Worm (Caenorhabditis elegans) whole organism, young adult: ENCODE measurements around the gene cyp-37B1.

ENCODE experiments used
- B0019.2 ChIP-seq: fragments of 200-800 bp; sonication (Bioruptor generic); conservative IDR thresholded peaks from 2 replicates; pipeline ENCODE4 v1.3.6; 2022; ENCODE audit warnings: missing genetic modification reagents, missing genetic modification characterization, missing compliant biosample characterization
- D2030.7 ChIP-seq: fragments of 200-800 bp; sonication (Bioruptor generic); IDR thresholded peaks from 2 replicates; pipeline ENCODE4 v1.3.6; 2022; ENCODE audit warnings: missing genetic modification reagents, missing genetic modification characterization, missing compliant biosample characterization
- F23B12.7 ChIP-seq: sonication (generic microtip); optimal IDR thresholded peaks from 2 replicates; lab custom pipeline; 2017; ENCODE audit warnings: missing genetic modification characterization, mild to moderate bottlenecking, missing compliant biosample characterization, antibody characterized with exemption, moderate library complexity; ENCODE audit not compliant: insufficient read depth
- F37B4.10 ChIP-seq: fragments of 200-800 bp; sonication (Bioruptor generic); IDR thresholded peaks from 2 replicates; pipeline ENCODE4 v1.3.6; 2022; ENCODE audit warnings: missing genetic modification characterization, missing compliant biosample characterization
- F39B2.1 ChIP-seq: fragments of 200-800 bp; sonication (Bioruptor generic); IDR thresholded peaks from 2 replicates; pipeline ENCODE4 v1.3.6; 2022; ENCODE audit warnings: missing genetic modification reagents, missing genetic modification characterization, missing compliant biosample characterization
- F57A8.1 ChIP-seq: fragments of 200-800 bp; sonication (Bioruptor generic); optimal IDR thresholded peaks from 2 replicates; lab custom pipeline; 2018; ENCODE audit warnings: mild to moderate bottlenecking, missing genetic modification characterization, moderate library complexity, missing compliant biosample characterization
- F57C9.4 ChIP-seq: sonication (generic microtip); optimal IDR thresholded peaks from 2 replicates; lab custom pipeline; 2017; ENCODE audit warnings: mild to moderate bottlenecking, missing genetic modification characterization, missing compliant biosample characterization
- Y53G8AR.9 ChIP-seq: fragments of 200-800 bp; sonication (Bioruptor generic); conservative IDR thresholded peaks from 2 replicates; pipeline ENCODE4 v1.3.6; 2022; ENCODE audit warnings: missing genetic modification reagents, missing genetic modification characterization, missing compliant biosample characterization
- Y95B8A.8 ChIP-seq: fragments of 200-800 bp; sonication (Bioruptor generic); IDR thresholded peaks from 2 replicates; pipeline ENCODE4 v1.3.6; 2022; ENCODE audit warnings: missing genetic modification reagents, missing genetic modification characterization, missing compliant biosample characterization
- ama-1 ChIP-seq, 3 experiments: fragments of 150-350 bp in 1 of 3; sonication (generic microtip) in 2 of 3; optimal IDR thresholded peaks; 2 replicates each; lab custom pipeline; 2014 to 2018; ENCODE audit warnings: missing biosample characterization in 2 of 3, missing genetic modification characterization in 2 of 3, missing genetic modification reagents in 2 of 3
- aptf-2 ChIP-seq: fragments of 200-800 bp; sonication (Bioruptor generic); conservative IDR thresholded peaks from 2 replicates; pipeline ENCODE4 v1.3.6; 2022; ENCODE audit warnings: missing genetic modification reagents, missing genetic modification characterization, missing compliant biosample characterization
- atf-7 ChIP-seq: sonication (generic microtip); optimal IDR thresholded peaks from 2 replicates; lab custom pipeline; 2017; ENCODE audit warnings: mild to moderate bottlenecking, missing genetic modification characterization, missing compliant biosample characterization
- attf-3 ChIP-seq: fragments of 200-800 bp; sonication (Bioruptor generic); conservative IDR thresholded peaks from 2 replicates; pipeline ENCODE4 v1.3.6; 2022; ENCODE audit warnings: missing genetic modification reagents, missing genetic modification characterization, missing compliant biosample characterization
- attf-5 ChIP-seq: fragments of 200-800 bp; sonication (Bioruptor generic); optimal IDR thresholded peaks from 2 replicates; lab custom pipeline; 2018; ENCODE audit warnings: mild to moderate bottlenecking, missing genetic modification characterization, missing compliant biosample characterization
- bed-1 ChIP-seq: fragments of 200-800 bp; sonication (Bioruptor generic); IDR thresholded peaks from 2 replicates; pipeline ENCODE4 v1.3.6; 2022; ENCODE audit warnings: missing genetic modification reagents, missing genetic modification characterization, missing compliant biosample characterization
- bed-2 ChIP-seq: fragments of 200-800 bp; sonication (Bioruptor generic); IDR thresholded peaks from 2 replicates; pipeline ENCODE4 v1.3.6; 2022; ENCODE audit warnings: missing genetic modification reagents, missing genetic modification characterization, missing compliant biosample characterization
- cebp-2 ChIP-seq: fragments of 200-800 bp; sonication (Bioruptor generic); IDR thresholded peaks from 2 replicates; pipeline ENCODE4 v1.3.6; 2022; ENCODE audit warnings: missing genetic modification characterization, missing compliant biosample characterization
- ceh-100 ChIP-seq: fragments of 200-800 bp; sonication (Bioruptor generic); IDR thresholded peaks from 2 replicates; pipeline ENCODE4 v1.3.6; 2022; ENCODE audit warnings: missing genetic modification reagents, missing genetic modification characterization, missing compliant biosample characterization
- ceh-27 ChIP-seq: fragments of 200-800 bp; sonication (Bioruptor generic); optimal IDR thresholded peaks from 2 replicates; lab custom pipeline; 2018; ENCODE audit warnings: mild to moderate bottlenecking, missing genetic modification characterization, moderate library complexity, missing compliant biosample characterization
- hmg-1.2 ChIP-seq: fragments of 200-800 bp; sonication (Bioruptor generic); IDR thresholded peaks from 2 replicates; pipeline ENCODE4 v1.3.6; 2022; ENCODE audit warnings: missing genetic modification reagents, missing genetic modification characterization, missing compliant biosample characterization
- hsf-1 ChIP-seq: fragments of 200-800 bp; sonication (Bioruptor generic); IDR thresholded peaks from 2 replicates; pipeline ENCODE4 v1.3.6; 2022; ENCODE audit warnings: missing genetic modification reagents, missing genetic modification characterization, missing compliant biosample characterization
- lin-35 ChIP-seq, 3 experiments: fragments of 150-350 bp in 2 of 3; sonication (generic microtip) in 1 of 3; optimal IDR thresholded peaks; 2 replicates each; lab custom pipeline; 2014 to 2018; ENCODE audit warnings: missing biosample characterization in 3 of 3, missing genetic modification characterization in 3 of 3, missing genetic modification reagents in 3 of 3
- madf-8 ChIP-seq: fragments of 200-800 bp; sonication (Bioruptor generic); conservative IDR thresholded peaks from 2 replicates; pipeline ENCODE4 v1.3.6; 2022; ENCODE audit warnings: missing genetic modification reagents, missing genetic modification characterization, missing compliant biosample characterization
- mes-4 ChIP-seq: sonication (generic microtip); optimal IDR thresholded peaks from 2 replicates; lab custom pipeline; 2016; ENCODE audit warnings: missing genotype, missing genetic modification characterization, missing compliant biosample characterization
- nfyb-1 ChIP-seq: fragments of 200-800 bp; sonication (Bioruptor generic); IDR thresholded peaks from 2 replicates; pipeline ENCODE4 v1.3.6; 2022; ENCODE audit warnings: missing genetic modification reagents, missing genetic modification characterization, missing compliant biosample characterization
- nhr-179 ChIP-seq: sonication (generic microtip); optimal IDR thresholded peaks from 2 replicates; lab custom pipeline; 2016; ENCODE audit warnings: mild to moderate bottlenecking, missing genetic modification characterization, missing compliant biosample characterization
- rcor-1 ChIP-seq: fragments of 200-800 bp; sonication (Bioruptor generic); IDR thresholded peaks from 2 replicates; pipeline ENCODE4 v1.3.6; 2022; ENCODE audit warnings: missing genetic modification reagents, missing genetic modification characterization, missing compliant biosample characterization
- repo-1 ChIP-seq: sonication (generic microtip); optimal IDR thresholded peaks from 2 replicates; lab custom pipeline; 2017; ENCODE audit warnings: mild to moderate bottlenecking, missing genetic modification characterization, missing compliant biosample characterization
- snpc-3.4 ChIP-seq: sonication (generic microtip); optimal IDR thresholded peaks from 2 replicates; lab custom pipeline; 2017; ENCODE audit warnings: missing genetic modification characterization, mild to moderate bottlenecking, missing compliant biosample characterization, antibody characterized with exemption, moderate library complexity, missing genotype, missing genetic modification reagents
- snpc-4 ChIP-seq, 5 experiments: fragments of 150-350 bp in 1 of 5; sonication (generic microtip) in 4 of 5; optimal IDR thresholded peaks; 2 replicates each; lab custom pipeline; 2014 to 2018; ENCODE audit warnings: missing genetic modification characterization in 5 of 5, missing biosample characterization in 3 of 5, antibody characterized with exemption in 2 of 5, mild to moderate bottlenecking in 2 of 5, missing compliant biosample characterization in 2 of 5, missing genotype in 2 of 5, moderate library complexity in 2 of 5, missing genetic modification reagents in 1 of 5
- tbp1 ChIP-seq: fragments of 200-800 bp; sonication (Bioruptor generic); optimal IDR thresholded peaks from 2 replicates; lab custom pipeline; 2018; ENCODE audit warnings: mild to moderate bottlenecking, missing genetic modification characterization, missing compliant biosample characterization
- tbx-9 ChIP-seq: sonication (generic microtip); optimal IDR thresholded peaks from 2 replicates; lab custom pipeline; 2016; ENCODE audit warnings: borderline replicate concordance, missing genetic modification characterization, inconsistent platforms, missing compliant biosample characterization
- unc-130 ChIP-seq: sonication (generic microtip); optimal IDR thresholded peaks from 2 replicates; lab custom pipeline; 2016; ENCODE audit warnings: missing genetic modification reagents, missing genetic modification characterization, missing compliant biosample characterization
- xnd-1 ChIP-seq: sonication (generic microtip); optimal IDR thresholded peaks from 2 replicates; lab custom pipeline; 2016; ENCODE audit warnings: missing genotype, missing genetic modification reagents, missing genetic modification characterization, missing compliant biosample characterization
- ztf-18 ChIP-seq: sonication (generic microtip); optimal IDR thresholded peaks from 2 replicates; lab custom pipeline; 2016; ENCODE audit warnings: missing genotype, mild to moderate bottlenecking, missing genetic modification characterization, missing compliant biosample characterization
- ztf-22 ChIP-seq: fragments of 200-800 bp; sonication (Bioruptor generic); optimal IDR thresholded peaks from 2 replicates; lab custom pipeline; 2018; ENCODE audit warnings: mild to moderate bottlenecking, missing genetic modification characterization, moderate library complexity, missing compliant biosample characterization
- ztf-6 ChIP-seq: fragments of 200-800 bp; sonication (Bioruptor generic); IDR thresholded peaks from 2 replicates; pipeline ENCODE4 v1.3.6; 2022; ENCODE audit warnings: missing genetic modification reagents, missing genetic modification characterization, missing compliant biosample characterization

The cyp-37B1 gene

ce11 chrV:16249105-16249504, 28.8 kb upstream of the cyp-37B1 start:
- TF ChIP-seq F57C9.4 (tag; lab: Kevin White, UChicago) (no peak), F39B2.1 (GFP tag; lab: Robert Waterston, UW) (no peak), snpc-3.4 (tag; lab: Kevin White, UChicago) (no peak), Y53G8AR.9 (no peak), tbx-9 (tag; lab: Kevin White, UChicago) (no peak), D2030.7 (no peak), bed-2 (GFP tag; lab: Robert Waterston, UW) (no peak), atf-7 (no peak), bed-1 (no peak), unc-130 (GFP tag; lab: Kevin White, UChicago) (no peak), tbp1 (GFP tag; lab: Kevin White, UChicago) (no peak), ztf-18 (tag; lab: Kevin White, UChicago) (no peak), F23B12.7 (tag; lab: Kevin White, UChicago) (no peak), ztf-6 (GFP tag; lab: Robert Waterston, UW) (no peak), lin-35 (GFP tag; optimal IDR thresholded peaks at IDR 0.05; lab: Kevin White, UChicago) (no peak)

ce11 chrV:16253687-16254086, 24.2 kb upstream of the cyp-37B1 start, which contains the start of gene gcy-20:
TSS of gene gcy-20 (minus strand) at chrV:16253787.
- TF ChIP-seq ceh-100 (GFP tag; lab: Robert Waterston, UW) (no peak), hsf-1 (GFP tag; lab: Robert Waterston, UW) (no peak), D2030.7 (no peak), attf-3 (no peak), cebp-2 (no peak), F57A8.1 (GFP tag; lab: Kevin White, UChicago) (no peak), attf-5 (GFP tag; lab: Kevin White, UChicago) (no peak), rcor-1 (GFP tag; lab: Robert Waterston, UW) (no peak), B0019.2 (GFP tag; lab: Robert Waterston, UW) (no peak), snpc-4 (GFP tag; optimal IDR thresholded peaks at IDR 0.05; lab: Kevin White, UChicago) (no peak), snpc-4 (tag; optimal IDR thresholded peaks at IDR 0.05; lab: Kevin White, UChicago) (no peak), ama-1 (optimal IDR thresholded peaks at IDR 0.05; lab: Kevin White, UChicago) (no peak), ama-1 (GFP tag; optimal IDR thresholded peaks at IDR 0.05; lab: Kevin White, UChicago) (no peak), hmg-1.2 (GFP tag; lab: Robert Waterston, UW) (no peak), F37B4.10 (GFP tag; lab: Robert Waterston, UW) (no peak), ztf-22 (GFP tag; lab: Kevin White, UChicago) (no peak), repo-1 (no peak), nfyb-1 (no peak), aptf-2 (GFP tag; lab: Robert Waterston, UW) (no peak), madf-8 (no peak), xnd-1 (tag; lab: Kevin White, UChicago) (no peak), ceh-27 (GFP tag; lab: Kevin White, UChicago) (no peak)

DNA sequence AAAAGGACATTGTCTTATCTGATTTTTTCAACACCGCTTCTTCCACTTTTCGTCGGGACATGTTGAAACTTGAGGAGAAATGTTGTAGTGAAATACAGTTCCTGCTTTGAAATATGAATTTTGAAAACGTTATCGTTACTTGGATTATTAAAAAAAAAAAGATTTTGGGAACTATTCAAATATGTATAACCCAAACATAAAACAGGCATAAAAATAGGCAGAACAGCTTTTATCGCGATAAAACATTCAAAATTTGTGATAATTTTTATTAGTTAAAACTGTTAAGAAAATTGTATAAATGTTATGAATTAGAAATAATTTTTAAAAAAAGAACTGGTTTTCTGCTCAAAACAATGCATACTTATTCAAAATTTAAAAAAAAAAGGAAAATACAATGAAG, 21.5 kb upstream of the cyp-37B1 start, which contains the start of gene bgnt-1.3:
Gene bgnt-1.3 (minus strand): TSS at position 101 of the 400 bp plus-strand sequence.
- TF ChIP-seq B0019.2 (GFP tag; lab: Robert Waterston, UW) (no peak), nhr-179 (tag; lab: Kevin White, UChicago) (no peak), xnd-1 (tag; lab: Kevin White, UChicago) (no peak), cebp-2 (no peak), atf-7 (no peak), Y95B8A.8 (GFP tag; lab: Robert Waterston, UW) (no peak), ztf-18 (tag; lab: Kevin White, UChicago) (no peak), mes-4 (tag; lab: Kevin White, UChicago) (no peak), tbx-9 (tag; lab: Kevin White, UChicago) (no peak)
